Worm (Caenorhabditis elegans) whole organism, L4 larva: ENCODE data around the gene Y5H2A.1.
A peak's percentile ranks its signal among the peaks of the same experiment; 100 is the strongest.

Source experiments
- R02D3.7 ChIP-seq: fragments of 150-350 bp; sonication (generic microtip); optimal IDR thresholded peaks from 3 replicates; lab custom pipeline; 2014; ENCODE audit warnings: missing biosample characterization, missing genetic modification characterization
- T20F7.1 ChIP-seq: fragments of 200-800 bp; sonication (Bioruptor generic); optimal IDR thresholded peaks from 2 replicates; lab custom pipeline; 2018; ENCODE audit warnings: mild to moderate bottlenecking, missing genetic modification characterization, missing compliant biosample characterization
- T26A8.4 ChIP-seq: fragments of 200-800 bp; sonication (Bioruptor generic); IDR thresholded peaks from 2 replicates; pipeline ENCODE4 v1.3.6; 2022; ENCODE audit warnings: missing genetic modification characterization, missing compliant biosample characterization
- Y5F2A.4 ChIP-seq: fragments of 200-800 bp; sonication (Bioruptor generic); optimal IDR thresholded peaks from 2 replicates; lab custom pipeline; 2018; ENCODE audit warnings: mild to moderate bottlenecking, missing genetic modification characterization, missing compliant biosample characterization
- ZK337.2 ChIP-seq: fragments of 200-800 bp; sonication (Bioruptor generic); IDR thresholded peaks from 2 replicates; pipeline ENCODE4 v1.3.6; 2022; ENCODE audit warnings: missing genetic modification reagents, missing genetic modification characterization, missing compliant biosample characterization
- aha-1 ChIP-seq: fragments of 150-350 bp; peaks from one replicate; lab custom pipeline; 2014; ENCODE audit warnings: missing biosample characterization, missing genetic modification characterization
- arid-1 ChIP-seq: fragments of 200-800 bp; sonication (Bioruptor generic); conservative IDR thresholded peaks from 2 replicates; pipeline ENCODE4 v1.3.6; 2022; ENCODE audit warnings: missing genetic modification reagents, missing genetic modification characterization, missing compliant biosample characterization
- ceh-44 ChIP-seq: fragments of 200-800 bp; sonication (Bioruptor generic); IDR thresholded peaks from 2 replicates; pipeline ENCODE4 v1.3.6; 2022; ENCODE audit warnings: missing genetic modification reagents, missing genetic modification characterization, missing compliant biosample characterization
- ces-1 ChIP-seq: fragments of 150-350 bp; sonication (generic microtip); optimal IDR thresholded peaks from 4 replicates; lab custom pipeline; 2014; ENCODE audit warnings: missing biosample characterization, missing genetic modification reagents, missing genetic modification characterization
- daf-12 ChIP-seq: fragments of 150-350 bp; optimal IDR thresholded peaks from 2 replicates; lab custom pipeline; 2014; ENCODE audit warnings: missing biosample characterization, missing genetic modification reagents, missing genetic modification characterization
- daf-16 ChIP-seq, 3 experiments: sonication (generic microtip); optimal IDR thresholded peaks; 2 replicates each; lab custom pipeline; 2016 to 2017; ENCODE audit warnings: missing genetic modification characterization in 3 of 3, missing genetic modification reagents in 3 of 3, mild to moderate bottlenecking in 2 of 3, missing compliant biosample characterization in 2 of 3, missing biosample characterization in 1 of 3, moderate library complexity in 1 of 3
- dmd-6 ChIP-seq: fragments of 200-800 bp; sonication (Bioruptor generic); IDR thresholded peaks from 2 replicates; pipeline ENCODE4 v1.3.6; 2022; ENCODE audit warnings: missing genetic modification reagents, missing genetic modification characterization, missing compliant biosample characterization
- dve-1 ChIP-seq: sonication (generic microtip); optimal IDR thresholded peaks from 2 replicates; lab custom pipeline; 2017; ENCODE audit warnings: antibody characterized with exemption, mild to moderate bottlenecking, missing genetic modification characterization, missing compliant biosample characterization; ENCODE audit not compliant: insufficient read depth
- egl-27 ChIP-seq: sonication (generic microtip); optimal IDR thresholded peaks from 3 replicates; lab custom pipeline; 2017; ENCODE audit warnings: missing biosample characterization, missing genetic modification reagents, missing genetic modification characterization
- egl-43 ChIP-seq: fragments of 200-800 bp; sonication (Bioruptor generic); IDR thresholded peaks from 2 replicates; pipeline ENCODE4 v1.3.6; 2022; ENCODE audit warnings: missing genetic modification reagents, missing genetic modification characterization, missing compliant biosample characterization
- hif-1 ChIP-seq, 2 experiments: sonication (generic microtip); optimal IDR thresholded peaks; 2 replicates each; lab custom pipeline; 2016 to 2017; ENCODE audit warnings: missing compliant biosample characterization in 2 of 2, missing genetic modification characterization in 2 of 2, missing genetic modification reagents in 2 of 2, missing genotype in 2 of 2, mild to moderate bottlenecking in 1 of 2
- hlh-11 ChIP-seq: fragments of 200-800 bp; sonication (Bioruptor generic); optimal IDR thresholded peaks from 2 replicates; lab custom pipeline; 2018; ENCODE audit warnings: mild to moderate bottlenecking, missing genetic modification characterization, missing compliant biosample characterization
- hlh-30 ChIP-seq: sonication (generic microtip); optimal IDR thresholded peaks from 2 replicates; lab custom pipeline; 2017; ENCODE audit warnings: antibody characterized with exemption, mild to moderate bottlenecking, missing genetic modification characterization, missing compliant biosample characterization; ENCODE audit not compliant: insufficient read depth
- jun-1 ChIP-seq: fragments of 150-350 bp; optimal IDR thresholded peaks from 2 replicates; lab custom pipeline; 2014; ENCODE audit warnings: missing biosample characterization, missing genetic modification reagents, missing genetic modification characterization
- mep-1 ChIP-seq: fragments of 150-350 bp; sonication (generic microtip); optimal IDR thresholded peaks from 3 replicates; lab custom pipeline; 2014; ENCODE audit warnings: missing biosample characterization, missing genetic modification characterization
- mes-2 ChIP-seq: sonication (generic microtip); optimal IDR thresholded peaks from 2 replicates; lab custom pipeline; 2016; ENCODE audit warnings: missing genotype, mild to moderate bottlenecking, missing genetic modification characterization, missing compliant biosample characterization; ENCODE audit not compliant: poor library complexity, severe bottlenecking
- nhr-11 ChIP-seq: fragments of 150-350 bp; optimal IDR thresholded peaks from 2 replicates; lab custom pipeline; 2014; ENCODE audit warnings: missing biosample characterization, missing genetic modification characterization
- nhr-28 ChIP-seq: fragments of 150-350 bp; optimal IDR thresholded peaks from 2 replicates; lab custom pipeline; 2014; ENCODE audit warnings: missing biosample characterization, missing genetic modification characterization
- pha-4 ChIP-seq, 2 experiments: fragments of 150-350 bp in 1 of 2; fragments of 200-800 bp in 1 of 2; sonication (Bioruptor generic) in 1 of 2; IDR thresholded peaks in 1 of 2; optimal IDR thresholded peaks in 1 of 2; 2 replicates each; pipeline versions ENCODE4 v1.3.6 to Lab custom; 2014 to 2022; ENCODE audit warnings: missing genetic modification characterization in 2 of 2, missing genetic modification reagents in 2 of 2, missing biosample characterization in 1 of 2, missing compliant biosample characterization in 1 of 2
- tag-97 ChIP-seq: fragments of 200-800 bp; sonication (Bioruptor generic); IDR thresholded peaks from 2 replicates; pipeline ENCODE4 v1.3.6; 2022; ENCODE audit warnings: missing genetic modification characterization, missing compliant biosample characterization
- unc-130 ChIP-seq: sonication (generic microtip); optimal IDR thresholded peaks from 2 replicates; lab custom pipeline; 2016; ENCODE audit warnings: missing genetic modification reagents, missing genetic modification characterization, missing compliant biosample characterization
- unc-62 ChIP-seq, 3 experiments: fragments of 150-350 bp in 1 of 3; sonication (generic microtip); optimal IDR thresholded peaks in 2 of 3; peaks in 1 of 3; 1 replicate in 1 of 3; 2 replicates in 2 of 3; lab custom pipeline; 2014 to 2017; ENCODE audit warnings: missing biosample characterization in 3 of 3, missing genetic modification characterization in 3 of 3, missing genetic modification reagents in 3 of 3, missing genotype in 1 of 3
- zip-2 ChIP-seq: fragments of 150-350 bp; optimal IDR thresholded peaks from 2 replicates; lab custom pipeline; 2014; ENCODE audit warnings: missing biosample characterization, missing genetic modification characterization

Y5H2A.1 gene

DNA sequence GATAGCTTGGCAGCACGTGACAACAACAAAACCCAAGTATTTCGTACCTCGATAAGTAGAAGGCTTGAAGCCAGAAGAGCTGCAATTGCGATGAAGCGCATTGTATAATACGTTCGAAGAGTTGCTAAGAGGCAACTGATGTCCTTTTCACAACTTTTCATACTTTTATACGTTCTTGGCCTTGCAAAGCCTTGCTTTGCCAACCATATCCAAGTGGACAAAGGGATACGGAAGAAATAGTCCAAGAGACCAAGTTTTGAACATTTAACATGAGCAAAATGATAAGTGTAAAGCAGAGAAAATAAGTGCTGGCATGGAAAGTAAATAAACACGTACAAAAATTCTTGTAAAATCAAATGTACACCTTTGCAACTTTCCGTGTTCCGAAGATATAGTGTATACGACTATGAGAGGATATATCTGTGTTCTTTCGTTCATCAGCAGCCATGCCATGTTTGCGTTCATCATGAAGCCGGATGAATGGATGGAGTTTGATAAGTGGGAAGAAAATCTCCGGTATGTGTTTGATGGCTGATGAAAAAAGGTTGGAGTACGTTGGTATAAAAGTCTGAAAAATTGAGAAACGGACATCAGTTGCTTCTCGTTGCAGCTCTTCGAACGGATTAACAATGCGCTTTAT is 2.7 kb upstream of the Y5H2A.1 start, which contains the start of the genes Y5H2A.4 and abu-4:
Gene Y5H2A.4 (minus strand): TSS at position 101 of the 640 bp plus-strand sequence.
Gene abu-4 (plus strand): TSS at position 590 of the 640 bp plus-strand sequence.
- no peak for TF ChIP-seq daf-12
- peak in 1 of 2 experiments; percentile 86 for TF ChIP-seq unc-62 (GFP tag; optimal IDR thresholded peaks at IDR 0.05 in 1 of 2; lab: Kevin White, UChicago)
- no peak for TF ChIP-seq unc-62 (tag; optimal IDR thresholded peaks at IDR 0.05; lab: Kevin White, UChicago)

DNA sequence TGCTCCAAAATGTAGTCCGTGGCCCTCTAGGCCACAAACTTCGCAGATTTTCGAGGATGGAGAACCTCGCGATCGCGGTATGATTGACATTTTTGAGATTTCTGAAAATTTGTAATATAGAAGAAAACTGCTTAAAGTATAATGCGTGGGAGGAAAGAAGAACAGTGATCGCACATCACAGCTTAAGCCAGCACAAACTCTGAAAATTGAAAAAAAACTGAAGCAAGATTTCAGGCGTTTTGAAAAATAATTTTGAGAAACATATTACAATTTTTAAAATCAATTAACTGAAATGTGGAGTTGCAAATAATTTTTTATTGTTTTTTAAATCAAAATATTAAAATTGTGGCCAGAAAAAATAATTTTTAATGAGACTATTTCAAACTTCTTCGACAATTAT is 4.7 kb downstream of the Y5H2A.1 start, which contains the start of gene nhr-275:
Gene nhr-275 (minus strand): TSS at position 101 of the 400 bp plus-strand sequence.
- TF ChIP-seq zip-2, result no peak
- TF ChIP-seq nhr-28 (tag; lab: Kevin White, UChicago), result no peak
- TF ChIP-seq tag-97 (GFP tag; lab: Robert Waterston, UW), result no peak
- TF ChIP-seq ces-1 (GFP tag; lab: Kevin White, UChicago), result no peak
- no peak for TF ChIP-seq nhr-11 (tag; lab: Kevin White, UChicago)
- TF ChIP-seq hlh-30 (tag; lab: Kevin White, UChicago), result no peak
- no peak for TF ChIP-seq jun-1 (tag; lab: Kevin White, UChicago)
- no peak for TF ChIP-seq unc-130 (GFP tag; lab: Kevin White, UChicago)
- no peak for TF ChIP-seq egl-43 (GFP tag; lab: Robert Waterston, UW)
- no peak for TF ChIP-seq T26A8.4 (GFP tag; lab: Robert Waterston, UW)
- no peak for TF ChIP-seq arid-1 (GFP tag; lab: Robert Waterston, UW)

DNA sequence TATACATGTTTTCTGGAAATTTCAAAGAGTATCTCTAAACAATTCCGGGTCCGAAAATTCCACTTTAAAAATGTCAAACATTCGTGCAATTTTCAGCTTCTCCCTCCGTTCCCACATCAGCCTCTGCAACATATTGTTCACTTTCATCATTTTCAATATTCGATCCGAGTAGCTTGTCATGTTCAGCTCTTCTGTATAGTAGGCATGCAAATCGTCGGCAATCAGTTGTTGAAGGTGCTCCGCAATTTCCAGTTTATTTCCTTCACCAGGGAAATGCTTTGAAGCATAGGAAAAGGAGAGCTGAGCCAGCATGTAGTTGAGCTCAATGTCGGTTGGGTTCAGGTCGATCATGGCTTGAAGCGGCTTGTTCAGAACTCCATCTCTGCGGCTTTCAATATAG is 6.7 kb downstream of the Y5H2A.1 start:
- TF ChIP-seq Y5F2A.4 (GFP tag; lab: Kevin White, UChicago), result no peak
- TF ChIP-seq aha-1 (tag; lab: Kevin White, UChicago), result peak; percentile 38
- peak in 1 of 2 experiments; percentile 59 for TF ChIP-seq unc-62 (GFP tag; optimal IDR thresholded peaks at IDR 0.05 in 1 of 2; lab: Kevin White, UChicago)
- no peak for TF ChIP-seq unc-62 (tag; optimal IDR thresholded peaks at IDR 0.05; lab: Kevin White, UChicago)
- TF ChIP-seq, all 104 proteins: peak for 2

DNA sequence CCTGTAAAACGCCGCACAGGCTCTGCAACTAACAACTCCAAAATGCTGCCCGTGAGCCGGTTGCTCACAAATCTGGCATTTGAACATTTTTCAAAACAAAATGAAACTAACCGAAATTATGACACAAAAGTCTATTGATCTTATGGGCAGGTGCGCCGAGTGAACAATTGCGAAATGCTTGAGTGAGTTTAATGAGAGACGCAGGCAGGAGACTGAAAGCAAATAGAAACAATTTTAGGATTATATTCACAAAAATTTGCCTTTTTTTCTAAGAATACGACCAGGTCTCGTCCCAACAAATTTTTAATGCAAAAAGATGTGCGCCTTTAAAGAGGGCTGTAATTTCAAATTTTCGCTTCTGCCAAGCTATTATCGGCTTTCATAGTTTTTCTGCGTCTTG is 7.2 kb downstream of the Y5H2A.1 start, which contains the start of gene nhr-183:
Gene nhr-183 (minus strand): TSS at position 180 of the 400 bp plus-strand sequence.
- TF ChIP-seq pha-4 (GFP tag; IDR thresholded peaks at IDR 0.05; lab: Robert Waterston, UW) (no peak), pha-4 (tag; optimal IDR thresholded peaks at IDR 0.05; lab: Kevin White, UChicago) (peak; percentile 49), mep-1 (no peak)
- TF ChIP-seq, all 104 proteins: peak for 1

DNA sequence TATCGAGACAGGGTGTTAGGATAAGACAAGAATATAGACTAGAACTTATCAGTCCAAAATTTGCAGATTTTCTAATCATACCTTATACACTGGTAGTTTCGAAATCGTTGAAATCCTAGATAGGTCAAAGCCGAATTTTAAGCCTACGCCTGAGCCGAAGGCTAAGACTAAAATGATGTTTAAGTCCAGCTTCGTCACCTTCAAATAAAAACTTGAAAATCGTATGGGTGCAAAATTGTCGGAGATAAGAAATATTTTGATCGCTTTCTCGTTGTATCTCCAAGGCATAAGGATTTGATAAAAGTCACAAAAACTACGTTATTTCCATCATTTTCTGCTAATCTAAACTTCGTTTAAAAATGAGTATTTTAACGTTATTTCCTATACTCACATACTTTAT is 11.0 kb downstream of the Y5H2A.1 start, which contains the start of gene F41B5.12:
Gene F41B5.12 (plus strand): TSS at position 301 of the 400 bp plus-strand sequence.
- TF ChIP-seq egl-27 (tag; lab: Kevin White, UChicago) (no peak), dve-1 (tag; lab: Kevin White, UChicago) (no peak), ZK337.2 (GFP tag; lab: Robert Waterston, UW) (no peak), ceh-44 (GFP tag; lab: Robert Waterston, UW) (no peak), hif-1 (tag; optimal IDR thresholded peaks at IDR 0.05; lab: Kevin White, UChicago) (no peak)

DNA sequence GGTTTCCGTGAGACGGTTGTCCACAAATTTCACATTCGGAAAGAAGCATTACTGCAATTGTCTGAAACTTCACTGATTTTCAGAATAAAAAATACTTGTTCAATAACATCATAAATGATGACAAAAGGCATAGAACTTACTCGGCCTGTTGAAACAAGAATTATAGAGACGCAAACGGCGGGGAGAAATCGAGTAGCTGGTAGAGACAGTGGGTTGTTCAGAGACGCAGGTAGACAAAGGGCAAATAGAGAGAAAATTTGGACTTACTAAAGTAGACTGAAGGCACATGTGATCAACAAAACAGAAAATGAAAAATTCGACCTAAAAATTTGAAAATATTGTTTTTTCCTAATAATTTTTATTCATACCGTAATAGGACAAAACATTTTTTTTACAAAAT is 11.9 kb downstream of the Y5H2A.1 start, which contains the start of gene nhr-182:
Gene nhr-182 (minus strand): TSS at position 178 of the 400 bp plus-strand sequence.
- TF ChIP-seq mes-2 (tag; lab: Kevin White, UChicago) (peak; percentile 10), dmd-6 (GFP tag; lab: Robert Waterston, UW) (peak; percentile 18; the same call in 1 of the 2 replicates), T20F7.1 (no peak), daf-16 (GFP tag; optimal IDR thresholded peaks at IDR 0.05; lab: Kevin White, UChicago) (no peak), daf-16 (tag; optimal IDR thresholded peaks at IDR 0.05; lab: Kevin White, UChicago) (peak; percentile 66), hlh-30 (tag; lab: Kevin White, UChicago) (peak; percentile 60), dve-1 (tag; lab: Kevin White, UChicago) (peak; percentile 53), hlh-11 (tag; lab: Kevin White, UChicago) (peak; percentile 14), pha-4 (GFP tag; IDR thresholded peaks at IDR 0.05; lab: Robert Waterston, UW) (no peak), pha-4 (tag; optimal IDR thresholded peaks at IDR 0.05; lab: Kevin White, UChicago) (no peak), nhr-28 (tag; lab: Kevin White, UChicago) (peak; percentile 25), R02D3.7 (no peak)
